Fruit fly (Drosophila melanogaster) whole organism, embryonic: Measurements from ENCODE around the gene CG15395.
A peak's percentile ranks its signal among the peaks of the same experiment; 100 is the strongest.

ENCODE experiments used
- Adf1 ChIP-seq: fragments of 200-800 bp; sonication (Bioruptor generic); IDR thresholded peaks from 2 replicates; pipeline ENCODE4 v1.3.6; 2022; ENCODE audit warnings: missing biosample characterization, missing genetic modification characterization
- Atf6 ChIP-seq: fragments of 200-800 bp; sonication (Bioruptor generic); IDR thresholded peaks from 2 replicates; pipeline ENCODE4 v1.3.6; 2022; ENCODE audit warnings: missing biosample characterization, missing genetic modification characterization
- CG10959 ChIP-seq: fragments of 200-800 bp; sonication (Bioruptor generic); IDR thresholded peaks from 2 replicates; pipeline ENCODE4 v1.3.6; 2022; ENCODE audit warnings: missing biosample characterization, missing genetic modification characterization
- CG12236 ChIP-seq: fragments of 200-800 bp; sonication (Bioruptor generic); optimal IDR thresholded peaks from 2 replicates; lab custom pipeline; 2016; ENCODE audit warnings: missing biosample characterization, missing genetic modification characterization
- CG12744 ChIP-seq: fragments of 200-800 bp; sonication (Bioruptor generic); optimal IDR thresholded peaks from 2 replicates; lab custom pipeline; 2016; ENCODE audit warnings: missing biosample characterization, missing genetic modification characterization
- CG12942 ChIP-seq: fragments of 200-800 bp; sonication (Bioruptor generic); optimal IDR thresholded peaks from 3 replicates; lab custom pipeline; 2016; ENCODE audit warnings: missing biosample characterization, missing genetic modification characterization
- CG1603 ChIP-seq: fragments of 200-800 bp; sonication (Bioruptor generic); optimal IDR thresholded peaks from 2 replicates; lab custom pipeline; 2019; ENCODE audit warnings: missing biosample characterization, mild to moderate bottlenecking, missing genetic modification characterization, moderate library complexity
- CG1647 ChIP-seq: fragments of 200-800 bp; sonication (Bioruptor generic); optimal IDR thresholded peaks from 3 replicates; lab custom pipeline; 2016; ENCODE audit warnings: missing biosample characterization, missing genetic modification characterization
- CG16863 ChIP-seq: fragments of 200-800 bp; sonication (Bioruptor generic); optimal IDR thresholded peaks from 3 replicates; lab custom pipeline; 2016; ENCODE audit warnings: missing biosample characterization, missing genetic modification characterization
- CG1832 ChIP-seq: fragments of 200-800 bp; sonication (Bioruptor generic); optimal IDR thresholded peaks from 2 replicates; lab custom pipeline; 2017; ENCODE audit warnings: missing biosample characterization, mild to moderate bottlenecking, missing genetic modification characterization, inconsistent platforms
- CG30020 ChIP-seq: fragments of 200-800 bp; optimal IDR thresholded peaks from 2 replicates; lab custom pipeline; 2019; ENCODE audit warnings: missing biosample characterization, mild to moderate bottlenecking, missing genetic modification characterization, moderate library complexity
- CG3065 ChIP-seq: fragments of 200-800 bp; sonication (Bioruptor generic); optimal IDR thresholded peaks from 2 replicates; lab custom pipeline; 2016; ENCODE audit warnings: missing biosample characterization, missing genetic modification characterization
- CG4707 ChIP-seq: fragments of 200-800 bp; sonication (Bioruptor generic); optimal IDR thresholded peaks from 2 replicates; lab custom pipeline; 2018; ENCODE audit warnings: missing biosample characterization, mild to moderate bottlenecking, missing genetic modification characterization, moderate library complexity
- CG7928 ChIP-seq: fragments of 200-800 bp; sonication (Bioruptor generic); optimal IDR thresholded peaks from 2 replicates; lab custom pipeline; 2017; ENCODE audit warnings: missing biosample characterization, mild to moderate bottlenecking, missing genetic modification characterization
- CG8089 ChIP-seq: fragments of 200-800 bp; sonication (Bioruptor generic); optimal IDR thresholded peaks from 3 replicates; lab custom pipeline; 2016; ENCODE audit warnings: missing biosample characterization, missing genetic modification characterization
- Camta ChIP-seq: fragments of 200-800 bp; sonication (Bioruptor generic); optimal IDR thresholded peaks from 2 replicates; lab custom pipeline; 2016; ENCODE audit warnings: missing biosample characterization, missing genetic modification characterization
- HmgD ChIP-seq: fragments of 200-800 bp; sonication (Bioruptor generic); optimal IDR thresholded peaks from 3 replicates; lab custom pipeline; 2016; ENCODE audit warnings: missing biosample characterization, missing genetic modification characterization
- Lhr ChIP-seq: fragments of 200-800 bp; sonication (Bioruptor generic); optimal IDR thresholded peaks from 3 replicates; lab custom pipeline; 2017; ENCODE audit warnings: mild to moderate bottlenecking, missing biosample characterization, missing genetic modification reagents, missing genetic modification characterization
- Med ChIP-seq: fragments of 200-800 bp; sonication (Bioruptor generic); peaks from one replicate; lab custom pipeline; 2016; ENCODE audit warnings: missing biosample characterization, missing genetic modification characterization, mild to moderate bottlenecking, inconsistent platforms, moderate library complexity
- NFAT ChIP-seq: fragments of 200-800 bp; sonication (Bioruptor generic); IDR thresholded peaks from 2 replicates; pipeline ENCODE4 v1.3.6; 2022; ENCODE audit warnings: missing biosample characterization, missing genetic modification characterization
- Xbp1 ChIP-seq: fragments of 200-800 bp; sonication (Bioruptor generic); optimal IDR thresholded peaks from 3 replicates; lab custom pipeline; 2016; ENCODE audit warnings: missing biosample characterization, mild to moderate bottlenecking, missing genetic modification characterization
- amos ChIP-seq: fragments of 200-800 bp; sonication (Bioruptor generic); IDR thresholded peaks from 2 replicates; pipeline ENCODE4 v1.3.6; 2022; ENCODE audit warnings: missing biosample characterization, missing genetic modification characterization; ENCODE audit not compliant: partially characterized antibody
- chif ChIP-seq, 2 experiments: fragments of 200-800 bp; sonication (Bioruptor generic); optimal IDR thresholded peaks; 3 replicates each; lab custom pipeline; 2016; ENCODE audit warnings: missing biosample characterization in 2 of 2, missing genetic modification characterization in 2 of 2
- crol ChIP-seq: fragments of 200-800 bp; sonication (Bioruptor generic); IDR thresholded peaks from 2 replicates; pipeline ENCODE4 v1.3.6; 2022; ENCODE audit warnings: missing biosample characterization, missing genetic modification characterization
- dysf ChIP-seq: fragments of 200-800 bp; sonication (Bioruptor generic); IDR thresholded peaks from 3 replicates; pipeline ENCODE4 v1.3.6; 2022; ENCODE audit warnings: missing biosample characterization, missing genetic modification characterization
- fd96Cb ChIP-seq: fragments of 200-800 bp; sonication (Bioruptor generic); optimal IDR thresholded peaks from 2 replicates; lab custom pipeline; 2018; ENCODE audit warnings: missing biosample characterization, mild to moderate bottlenecking, missing genetic modification characterization, moderate library complexity
- her ChIP-seq: fragments of 200-800 bp; sonication (Bioruptor generic); optimal IDR thresholded peaks from 2 replicates; lab custom pipeline; 2016; ENCODE audit warnings: missing biosample characterization, missing genetic modification characterization
- klu ChIP-seq: fragments of 200-800 bp; sonication (Bioruptor generic); IDR thresholded peaks from 2 replicates; pipeline ENCODE4 v1.3.6; 2022; ENCODE audit warnings: missing biosample characterization, missing genetic modification characterization
- nerfin-1 ChIP-seq: fragments of 200-800 bp; sonication (Bioruptor generic); optimal IDR thresholded peaks from 3 replicates; lab custom pipeline; 2019; ENCODE audit warnings: missing biosample characterization, mild to moderate bottlenecking, missing genetic modification characterization, moderate library complexity
- odd ChIP-seq: fragments of 200-800 bp; sonication (Bioruptor generic); optimal IDR thresholded peaks from 2 replicates; lab custom pipeline; 2017; ENCODE audit warnings: missing biosample characterization, mild to moderate bottlenecking, missing genetic modification characterization
- onecut ChIP-seq: fragments of 200-800 bp; sonication (Bioruptor generic); IDR thresholded peaks from 2 replicates; pipeline ENCODE4 v1.3.6; 2022; ENCODE audit warnings: missing biosample characterization, missing genetic modification characterization
- pita ChIP-seq: fragments of 200-800 bp; sonication (Bioruptor generic); optimal IDR thresholded peaks from 2 replicates; lab custom pipeline; 2017; ENCODE audit warnings: missing biosample characterization, mild to moderate bottlenecking, missing genetic modification characterization
- salm ChIP-seq: fragments of 200-800 bp; sonication (Bioruptor generic); optimal IDR thresholded peaks from 2 replicates; lab custom pipeline; 2018; ENCODE audit warnings: missing biosample characterization, mild to moderate bottlenecking, missing genetic modification characterization
- scrt ChIP-seq: fragments of 200-800 bp; sonication (Bioruptor generic); optimal IDR thresholded peaks from 2 replicates; lab custom pipeline; 2018; ENCODE audit warnings: missing biosample characterization, mild to moderate bottlenecking, missing genetic modification characterization, moderate library complexity
- sens ChIP-seq: fragments of 200-800 bp; sonication (Bioruptor generic); peaks from one replicate; lab custom pipeline; 2016; ENCODE audit warnings: missing biosample characterization, missing genetic modification characterization
- sna ChIP-seq: fragments of 200-800 bp; sonication (Bioruptor generic); IDR thresholded peaks from 2 replicates; pipeline ENCODE4 v1.3.6; 2022; ENCODE audit warnings: missing biosample characterization, missing genetic modification characterization; ENCODE audit not compliant: partially characterized antibody
- ssp ChIP-seq: fragments of 200-800 bp; sonication (Bioruptor generic); IDR thresholded peaks from 2 replicates; pipeline ENCODE4 v1.3.6; 2022; ENCODE audit warnings: missing biosample characterization, missing genetic modification characterization
- tup ChIP-seq: fragments of 200-800 bp; sonication (Bioruptor generic); optimal IDR thresholded peaks from 2 replicates; lab custom pipeline; 2016; ENCODE audit warnings: missing biosample characterization, mild to moderate bottlenecking, missing genetic modification characterization, moderate library complexity

CG15395 gene

DNA sequence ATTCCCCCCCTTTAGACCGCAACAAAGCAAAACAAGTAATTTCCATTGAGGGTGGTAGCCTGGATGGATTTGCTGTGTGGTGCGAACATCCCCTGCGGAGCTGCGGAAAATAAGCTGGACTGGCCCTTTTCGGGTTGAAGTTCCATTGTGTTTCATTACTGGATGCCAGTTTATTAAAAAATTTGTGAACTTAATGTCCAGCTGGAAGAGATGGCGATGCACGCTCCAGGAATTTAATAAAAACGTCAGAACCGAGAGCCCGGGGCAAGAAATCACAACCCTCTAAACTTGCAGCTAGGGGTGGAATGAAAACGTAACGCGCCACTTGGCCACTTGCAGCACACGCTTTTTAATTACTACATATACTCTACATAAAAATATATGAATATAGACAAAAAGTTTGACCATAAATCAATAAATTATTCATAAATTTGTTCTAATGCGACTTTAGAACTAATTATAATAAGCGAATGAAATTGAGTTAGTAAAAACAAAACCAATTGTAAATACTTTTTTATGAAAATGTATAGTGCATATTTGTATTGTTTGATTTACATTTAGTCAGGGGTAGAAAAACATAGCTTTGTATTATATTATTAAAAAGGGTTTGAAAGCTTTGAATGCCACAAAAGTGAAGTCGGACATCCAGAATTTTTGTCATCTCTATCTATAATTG, 26.7 kb downstream of the CG15395 start (continued):
- TF ChIP-seq chif (GFP tag; optimal IDR thresholded peaks at IDR 0.05; lab: Kevin White, UChicago) (no peak), CG10959 (GFP tag; lab: Robert Waterston, UW) (no peak), CG4707 (GFP tag; lab: Kevin White, UChicago) (no peak), CG1832 (GFP tag; lab: Kevin White, UChicago) (no peak), CG12744 (GFP tag; lab: Kevin White, UChicago) (no peak), sens (GFP tag; lab: Kevin White, UChicago) (peak; percentile 31), NFAT (GFP tag; lab: Robert Waterston, UW) (no peak)

DNA sequence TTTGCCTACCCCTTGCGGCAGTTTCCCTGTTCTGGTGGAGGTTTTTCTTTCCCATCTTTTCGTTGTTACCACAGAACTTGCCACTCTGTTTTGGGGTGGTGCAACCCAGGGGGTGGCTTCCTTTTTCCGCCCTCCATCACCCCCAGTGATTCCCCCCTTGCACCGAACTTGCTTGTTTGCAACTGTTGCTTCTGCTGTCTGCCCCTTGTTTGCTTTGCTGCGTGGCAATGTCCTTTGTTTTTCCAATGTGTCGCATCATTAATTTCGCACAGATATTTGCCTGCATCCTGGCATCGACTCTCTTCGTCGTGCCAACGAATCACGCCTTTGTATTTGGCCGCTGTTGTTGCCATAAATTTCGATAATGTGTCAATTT, 27.2 kb downstream of the CG15395 start:
- TF ChIP-seq Med (GFP tag; lab: Kevin White, UChicago), result peak; percentile 31
- TF ChIP-seq CG7928, result no peak
- peak; percentile 31 for TF ChIP-seq nerfin-1 (tag; lab: Kevin White, UChicago)
- peak; percentile 92 for TF ChIP-seq scrt
- TF ChIP-seq CG1603 (tag; lab: Kevin White, UChicago), result no peak
- TF ChIP-seq dysf, result no peak
- peak; percentile 52 for TF ChIP-seq crol
- no peak for TF ChIP-seq ssp (GFP tag; lab: Robert Waterston, UW)
- TF ChIP-seq onecut (GFP tag; lab: Robert Waterston, UW), result no peak

- TF ChIP-seq CG12942, result no peak
- no peak for TF ChIP-seq sna (GFP tag; lab: Robert Waterston, UW)
- TF ChIP-seq tup, result no peak
- no peak for TF ChIP-seq NFAT (GFP tag; lab: Robert Waterston, UW)
- no peak for TF ChIP-seq Adf1 (GFP tag; lab: Robert Waterston, UW)
- TF ChIP-seq Xbp1, result no peak
- no peak for TF ChIP-seq CG8089
- no peak for TF ChIP-seq CG12236 (GFP tag; lab: Kevin White, UChicago)
- TF ChIP-seq amos, result no peak
- no peak for TF ChIP-seq her (GFP tag; lab: Kevin White, UChicago)
- TF ChIP-seq CG30020 (tag; lab: Kevin White, UChicago), result no peak
- TF ChIP-seq CG1647 (GFP tag; lab: Kevin White, UChicago), result no peak
- no peak for TF ChIP-seq fd96Cb (tag; lab: Kevin White, UChicago)
- TF ChIP-seq odd, result no peak
- TF ChIP-seq salm (tag; lab: Kevin White, UChicago), result no peak
- no peak for TF ChIP-seq klu (GFP tag; lab: Robert Waterston, UW)
- TF ChIP-seq HmgD (GFP tag; lab: Kevin White, UChicago), result no peak
Measured at dm6 chr2L:2647620-2648019, 37.8 kb downstream of the CG15395 start, which contains the start of the genes CG9962 and CG43851. CG9962 (minus strand) TSS chr2L:2647720. CG43851 (plus strand) TSS chr2L:2647886.

DNA sequence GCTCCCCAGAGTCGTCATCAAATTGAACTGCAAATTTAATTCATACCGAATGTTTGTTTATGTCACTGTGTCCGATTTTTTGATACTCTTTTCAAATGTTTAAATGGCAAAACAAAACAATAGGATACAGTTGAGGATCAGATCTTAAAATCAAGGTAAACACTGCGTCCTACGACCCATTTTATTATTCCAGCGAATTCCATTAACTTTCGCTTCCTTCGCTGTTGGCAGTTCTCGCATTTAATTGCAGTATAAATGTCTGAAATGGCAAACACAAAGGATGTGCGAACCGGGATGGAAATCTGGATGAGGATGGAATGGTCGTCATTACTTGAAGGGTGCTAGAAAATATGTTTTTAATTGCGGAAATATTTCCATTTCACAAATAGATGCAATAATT, 42.5 kb downstream of the CG15395 start, which contains the start of gene CG33125:
CG33125 (minus strand) TSS at position 101 of the 400 bp plus-strand sequence.
- TF ChIP-seq sna (GFP tag; lab: Robert Waterston, UW) (no peak), Lhr (GFP tag; lab: Kevin White, UChicago) (no peak), Atf6 (GFP tag; lab: Robert Waterston, UW) (no peak), CG16863 (GFP tag; lab: Kevin White, UChicago) (no peak), Camta (GFP tag; lab: Kevin White, UChicago) (no peak), pita (GFP tag; lab: Kevin White, UChicago) (no peak), CG3065 (no peak)
- TF ChIP-seq, all 482 proteins: peak for 0
